Worm (Caenorhabditis elegans): ENCODE measurements around the gene F15H10.7.
A peak's percentile ranks its signal among the peaks of the same experiment; 100 is the strongest.

The F15H10.7 gene

ce11 chrV:10420843-10421242, 14.6 kb upstream of the F15H10.7 start:
- TF ChIP-seq egrh-3 (GFP tag; IDR thresholded peaks at IDR 0.05): peak; percentile 94; the same call in 1 of the 2 replicates

- no peak for TF ChIP-seq D2030.7 (GFP tag; IDR thresholded peaks at IDR 0.05)
- no peak for TF ChIP-seq ceh-27 (GFP tag; optimal IDR thresholded peaks at IDR 0.05)
- TF ChIP-seq athp-1 (tag; optimal IDR thresholded peaks at IDR 0.05): no peak
- no peak for TF ChIP-seq let-526 (GFP tag; IDR thresholded peaks at IDR 0.05)
- no peak for TF ChIP-seq ztf-3 (GFP tag; optimal IDR thresholded peaks at IDR 0.05)
- no peak for TF ChIP-seq nhr-27 (tag; optimal IDR thresholded peaks at IDR 0.05)
Measured at ce11 chrV:10418961-10419360, 12.7 kb upstream of the F15H10.7 start, which contains the start of gene F15H10.5. Gene F15H10.5, minus strand, starts transcription at chrV:10419061.

- no peak for TF ChIP-seq nhr-80 (tag; optimal IDR thresholded peaks at IDR 0.05)
- TF ChIP-seq ztf-22 (GFP tag; optimal IDR thresholded peaks at IDR 0.05): no peak
- TF ChIP-seq sea-2 (GFP tag; IDR thresholded peaks at IDR 0.05): no peak
- TF ChIP-seq dpff-1 (tag; optimal IDR thresholded peaks at IDR 0.05): no peak
- TF ChIP-seq B0261.1 (tag; optimal IDR thresholded peaks at IDR 0.05): no peak
- no peak for TF ChIP-seq dox-1 (GFP tag; IDR thresholded peaks at IDR 0.05)
- TF ChIP-seq Y56A3A.18 (GFP tag; IDR thresholded peaks at IDR 0.05): no peak
Measured at ce11 chrV:10416925-10417324, 10.7 kb upstream of the F15H10.7 start, which contains the start of gene F15H10.10. Gene F15H10.10, minus strand, starts transcription at chrV:10417025.

- TF ChIP-seq ceh-79 (tag; optimal IDR thresholded peaks at IDR 0.05): no peak
- TF ChIP-seq F22D6.2 (tag; optimal IDR thresholded peaks at IDR 0.05): no peak
- TF ChIP-seq nhr-120 (GFP tag; IDR thresholded peaks at IDR 0.05): no peak
- no peak for TF ChIP-seq dox-1 (GFP tag; IDR thresholded peaks at IDR 0.05)
- no peak for TF ChIP-seq gei-17 (GFP tag; optimal IDR thresholded peaks at IDR 0.05)
- TF ChIP-seq ceh-100 (GFP tag; IDR thresholded peaks at IDR 0.05): no peak
- no peak for TF ChIP-seq sptf-2 (GFP tag; optimal IDR thresholded peaks at IDR 0.05)
- TF ChIP-seq lir-1 (GFP tag; conservative IDR thresholded peaks at IDR 0.05): no peak
- TF ChIP-seq fkh-3 (tag; optimal IDR thresholded peaks at IDR 0.05): no peak
- no peak for TF ChIP-seq B0336.3 (GFP tag; IDR thresholded peaks at IDR 0.05)
Measured at ce11 chrV:10414610-10415009, 8.4 kb upstream of the F15H10.7 start, which contains the start of gene F15H10.9. Gene F15H10.9, minus strand, starts transcription at chrV:10414710.

- TF ChIP-seq egl-18 (GFP tag; IDR thresholded peaks at IDR 0.05) (no peak), F23B12.7 (tag; optimal IDR thresholded peaks at IDR 0.05; ENCODE audit: insufficient read depth) (no peak), akir-1 (GFP tag; optimal IDR thresholded peaks at IDR 0.05) (no peak), snpc-1.3 (tag; optimal IDR thresholded peaks at IDR 0.05; ENCODE audit: insufficient read depth) (no peak), madf-6 (GFP tag; IDR thresholded peaks at IDR 0.05) (no peak), egl-44 (GFP tag; IDR thresholded peaks at IDR 0.05) (no peak), athp-1 (tag; optimal IDR thresholded peaks at IDR 0.05) (no peak), ztf-3 (GFP tag; optimal IDR thresholded peaks at IDR 0.05) (no peak)
Measured at ce11 chrV:10410030-10410713, 4.0 kb upstream of the F15H10.7 start, which contains the start of gene F15H10.12. Gene F15H10.12, minus strand, starts transcription at chrV:10410080.

ce11 chrV:10404701-10405100, 1.5 kb downstream of the F15H10.7 start:
- TF ChIP-seq lsl-1 (GFP tag; optimal IDR thresholded peaks at IDR 0.05) (no peak), nhr-80 (tag; optimal IDR thresholded peaks at IDR 0.05) (peak; percentile 74), F33H1.4 (GFP tag; IDR thresholded peaks at IDR 0.05) (no peak), let-526 (GFP tag; IDR thresholded peaks at IDR 0.05) (no peak)

All from whole organism, young adult.